Worm (Caenorhabditis elegans) whole organism, late embryonic: ENCODE measurements around the gene ins-35.

ENCODE experiments used
- C08G9.2 ChIP-seq: sonication (generic microtip); optimal IDR thresholded peaks from 2 replicates; lab custom pipeline; 2016; ENCODE audit warnings: mild to moderate bottlenecking, missing genetic modification characterization, moderate library complexity, missing compliant biosample characterization
- F13H6.1 ChIP-seq: sonication (generic microtip); optimal IDR thresholded peaks from 2 replicates; lab custom pipeline; 2016; ENCODE audit warnings: missing genetic modification characterization, missing compliant biosample characterization
- K09A11.1 ChIP-seq: sonication (generic microtip); optimal IDR thresholded peaks from 2 replicates; lab custom pipeline; 2017; ENCODE audit warnings: antibody characterized with exemption, mild to moderate bottlenecking, missing genetic modification characterization, missing compliant biosample characterization; ENCODE audit not compliant: insufficient read depth
- T23F11.4 ChIP-seq: fragments of 200-800 bp; sonication (Bioruptor generic); optimal IDR thresholded peaks from 2 replicates; lab custom pipeline; 2018; ENCODE audit warnings: mild to moderate bottlenecking, missing genetic modification characterization, missing compliant biosample characterization
- ahr-1 ChIP-seq: sonication (generic microtip); optimal IDR thresholded peaks from 2 replicates; lab custom pipeline; 2016; ENCODE audit warnings: missing genetic modification characterization, missing compliant biosample characterization
- ceh-14 ChIP-seq: sonication (generic microtip); optimal IDR thresholded peaks from 2 replicates; lab custom pipeline; 2016; ENCODE audit warnings: missing genotype, missing genetic modification characterization, missing compliant biosample characterization
- ceh-31 ChIP-seq: sonication (generic microtip); optimal IDR thresholded peaks from 2 replicates; lab custom pipeline; 2016; ENCODE audit warnings: missing genetic modification characterization, missing compliant biosample characterization
- ceh-34 ChIP-seq: sonication (generic microtip); optimal IDR thresholded peaks from 2 replicates; lab custom pipeline; 2016; ENCODE audit warnings: mild to moderate bottlenecking, missing genetic modification characterization, missing compliant biosample characterization
- ceh-48 ChIP-seq: sonication (generic microtip); optimal IDR thresholded peaks from 2 replicates; lab custom pipeline; 2016; ENCODE audit warnings: missing genetic modification characterization, inconsistent platforms, missing compliant biosample characterization
- dmd-4 ChIP-seq: sonication (generic microtip); optimal IDR thresholded peaks from 2 replicates; lab custom pipeline; 2016; ENCODE audit warnings: borderline replicate concordance, missing genetic modification characterization, missing compliant biosample characterization
- elt-2 ChIP-seq: sonication (generic microtip); optimal IDR thresholded peaks from 2 replicates; lab custom pipeline; 2016; ENCODE audit warnings: missing genetic modification reagents, missing genetic modification characterization, missing compliant biosample characterization
- elt-4 ChIP-seq: sonication (generic microtip); optimal IDR thresholded peaks from 2 replicates; lab custom pipeline; 2016; ENCODE audit warnings: missing genetic modification characterization, missing compliant biosample characterization
- ets-4 ChIP-seq: sonication (generic microtip); optimal IDR thresholded peaks from 2 replicates; lab custom pipeline; 2016; ENCODE audit warnings: missing genetic modification characterization, missing compliant biosample characterization
- eyg-1 ChIP-seq: sonication (generic microtip); optimal IDR thresholded peaks from 2 replicates; lab custom pipeline; 2016; ENCODE audit warnings: missing genotype, missing genetic modification characterization, missing compliant biosample characterization
- fkh-6 ChIP-seq: sonication (generic microtip); optimal IDR thresholded peaks from 2 replicates; lab custom pipeline; 2016; ENCODE audit warnings: missing genetic modification characterization, missing compliant biosample characterization
- hlh-6 ChIP-seq: sonication (generic microtip); optimal IDR thresholded peaks from 2 replicates; lab custom pipeline; 2016; ENCODE audit warnings: missing genotype, missing genetic modification characterization, missing compliant biosample characterization
- lim-6 ChIP-seq: sonication (generic microtip); optimal IDR thresholded peaks from 2 replicates; lab custom pipeline; 2016; ENCODE audit warnings: missing genetic modification characterization, missing compliant biosample characterization
- lin-11 ChIP-seq: fragments of 200-800 bp; sonication (Bioruptor generic); optimal IDR thresholded peaks from 2 replicates; lab custom pipeline; 2018; ENCODE audit warnings: mild to moderate bottlenecking, missing genetic modification characterization, missing compliant biosample characterization
- npax-4 ChIP-seq: sonication (generic microtip); optimal IDR thresholded peaks from 2 replicates; lab custom pipeline; 2016; ENCODE audit warnings: missing genetic modification characterization, missing compliant biosample characterization
- odd-2 ChIP-seq: sonication (generic microtip); optimal IDR thresholded peaks from 2 replicates; lab custom pipeline; 2017; ENCODE audit warnings: antibody characterized with exemption, mild to moderate bottlenecking, missing genetic modification characterization, missing compliant biosample characterization
- pax-1 ChIP-seq: fragments of 150-350 bp; optimal IDR thresholded peaks from 2 replicates; lab custom pipeline; 2014; ENCODE audit warnings: missing biosample characterization, missing genetic modification characterization
- pha-2 ChIP-seq: sonication (generic microtip); optimal IDR thresholded peaks from 2 replicates; lab custom pipeline; 2017; ENCODE audit warnings: mild to moderate bottlenecking, missing genetic modification characterization, missing compliant biosample characterization
- pha-4 ChIP-seq: fragments of 150-350 bp; optimal IDR thresholded peaks from 2 replicates; lab custom pipeline; 2018; ENCODE audit warnings: missing biosample characterization, missing genetic modification reagents, missing genetic modification characterization
- ref-2 ChIP-seq: sonication (generic microtip); optimal IDR thresholded peaks from 2 replicates; lab custom pipeline; 2016; ENCODE audit warnings: missing genetic modification characterization, missing compliant biosample characterization
- sox-2 ChIP-seq: fragments of 200-800 bp; sonication (Bioruptor generic); IDR thresholded peaks from 2 replicates; pipeline ENCODE4 v1.3.6; 2022; ENCODE audit warnings: missing genetic modification reagents, missing genetic modification characterization, missing compliant biosample characterization
- syd-9 ChIP-seq: sonication (generic microtip); optimal IDR thresholded peaks from 2 replicates; lab custom pipeline; 2016; ENCODE audit warnings: mild to moderate bottlenecking, missing genetic modification characterization, moderate library complexity, missing compliant biosample characterization
- ttx-3 ChIP-seq: sonication (generic microtip); optimal IDR thresholded peaks from 2 replicates; lab custom pipeline; 2016; ENCODE audit warnings: missing genetic modification reagents, missing genetic modification characterization, missing compliant biosample characterization
- ztf-16 ChIP-seq: sonication (generic microtip); optimal IDR thresholded peaks from 2 replicates; lab custom pipeline; 2017; ENCODE audit warnings: missing genetic modification characterization, missing compliant biosample characterization

ins-35 gene

DNA sequence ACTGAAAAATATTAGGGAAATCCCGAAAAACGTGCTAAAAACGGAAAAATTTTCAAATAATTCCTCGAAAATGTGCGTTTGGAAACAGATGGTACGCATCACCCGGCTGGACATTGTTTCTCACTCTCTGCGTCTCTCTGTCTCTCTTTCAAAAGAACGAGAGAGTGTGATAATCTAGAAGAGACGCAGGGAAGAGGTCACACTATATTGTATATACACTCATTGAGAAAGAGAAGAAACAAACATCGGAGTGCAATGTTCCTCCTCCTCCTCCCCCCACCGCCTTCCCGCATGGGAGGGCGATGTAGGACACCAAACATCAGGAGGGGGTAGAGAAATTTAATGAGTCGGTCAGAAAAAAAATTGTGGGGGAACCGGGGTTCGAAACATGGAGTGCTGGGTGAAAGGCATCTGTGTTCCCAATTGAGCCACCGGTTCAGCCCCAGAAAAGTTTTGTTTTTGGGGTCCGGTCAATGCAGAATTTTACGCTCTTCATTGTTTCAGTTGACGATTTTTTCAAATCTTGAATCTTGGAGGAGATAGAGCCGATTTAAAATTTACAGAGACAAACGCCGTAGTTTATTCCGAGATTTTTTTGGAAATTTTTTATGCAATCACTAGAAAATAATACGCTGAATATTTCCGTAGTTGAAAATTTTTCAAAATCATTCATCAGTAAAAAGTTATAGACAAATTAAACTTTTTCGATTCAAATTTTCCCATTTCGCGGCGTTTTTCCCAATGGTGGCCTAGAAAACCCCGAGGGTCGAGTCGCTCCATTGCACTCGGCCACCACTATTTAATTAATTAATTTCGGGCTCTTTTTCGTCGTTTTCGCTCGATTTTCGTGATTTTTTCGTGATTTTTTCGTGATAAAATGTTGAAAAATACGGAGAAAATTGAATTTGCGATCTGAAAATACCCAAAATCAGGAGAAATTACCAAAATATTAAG lies 49.2 kb downstream of the ins-35 start (continued):
- TF ChIP-seq syd-9 (tag; lab: Kevin White, UChicago): no peak
- TF ChIP-seq F13H6.1 (tag; lab: Kevin White, UChicago): no peak
- TF ChIP-seq ceh-31: peak; percentile 90
- no peak for TF ChIP-seq elt-4 (tag; lab: Kevin White, UChicago)
- peak; percentile 47 for TF ChIP-seq lim-6 (tag; lab: Kevin White, UChicago)
- TF ChIP-seq C08G9.2 (tag; lab: Kevin White, UChicago): peak; percentile 89
- no peak for TF ChIP-seq dmd-4
- no peak for TF ChIP-seq ttx-3 (tag; lab: Kevin White, UChicago)
- peak; percentile 78 for TF ChIP-seq ceh-14 (tag; lab: Kevin White, UChicago)
- TF ChIP-seq sox-2 (GFP tag; lab: Robert Waterston, UW): peak; percentile 39
- peak; percentile 43 for TF ChIP-seq pax-1
- TF ChIP-seq hlh-6 (tag; lab: Kevin White, UChicago): no peak
- no peak for TF ChIP-seq eyg-1 (tag; lab: Kevin White, UChicago)
- TF ChIP-seq ets-4 (tag; lab: Kevin White, UChicago): peak; percentile 79
- TF ChIP-seq ceh-48 (tag; lab: Kevin White, UChicago): no peak
- no peak for TF ChIP-seq elt-2
- no peak for TF ChIP-seq odd-2 (tag; lab: Kevin White, UChicago)
- TF ChIP-seq pha-2 (tag; lab: Kevin White, UChicago): peak; percentile 17

- TF ChIP-seq dmd-4 (no peak), lim-6 (tag; lab: Kevin White, UChicago) (no peak), ref-2 (tag; lab: Kevin White, UChicago) (no peak), T23F11.4 (no peak), F13H6.1 (tag; lab: Kevin White, UChicago) (no peak), ztf-16 (tag; lab: Kevin White, UChicago) (no peak), syd-9 (tag; lab: Kevin White, UChicago) (no peak), lin-11 (tag; lab: Kevin White, UChicago) (no peak), npax-4 (tag; lab: Kevin White, UChicago) (no peak), fkh-6 (no peak), ahr-1 (no peak), pha-4 (tag; lab: Kevin White, UChicago) (no peak), ceh-31 (no peak), K09A11.1 (tag; lab: Kevin White, UChicago) (no peak), ceh-34 (tag; lab: Kevin White, UChicago) (no peak)
These were observed 49.8 kb downstream of the ins-35 start, which contains the start of the genes fce-2 and F48F5.8 for ce11 chrV:20425183-20425400. fce-2 (plus strand) TSS chrV:20425301. F48F5.8 (plus strand) TSS chrV:20425342.
